Worm (Caenorhabditis elegans): ENCODE data around the gene aff-1.

The aff-1 gene

ce11 chrII:6913309-6913708 lies 49.8 kb upstream of the aff-1 start, which contains the start of gene cyn-10 (continued):
- TF ChIP-seq rpc-1 (optimal IDR thresholded peaks at IDR 0.05) (no peak), rpc-1 (tag; optimal IDR thresholded peaks at IDR 0.05) (no peak), nhr-179 (tag; optimal IDR thresholded peaks at IDR 0.05) (no peak), die-1 (tag; optimal IDR thresholded peaks at IDR 0.05) (no peak), F22D6.2 (tag; optimal IDR thresholded peaks at IDR 0.05) (peak; percentile 71), sea-2 (GFP tag; IDR thresholded peaks at IDR 0.05) (no peak), mcd-1 (GFP tag; IDR thresholded peaks at IDR 0.05) (peak; percentile 84), ztf-25 (GFP tag; IDR thresholded peaks at IDR 0.05) (no peak), akir-1 (GFP tag; optimal IDR thresholded peaks at IDR 0.05) (peak; percentile 20), chd-7 (tag; optimal IDR thresholded peaks at IDR 0.05) (no peak), nhr-27 (tag; optimal IDR thresholded peaks at IDR 0.05) (no peak), F52B5.7 (tag; optimal IDR thresholded peaks at IDR 0.05) (no peak), sptf-2 (GFP tag; optimal IDR thresholded peaks at IDR 0.05) (no peak), Y53G8AR.9 (GFP tag; conservative IDR thresholded peaks at IDR 0.05) (no peak; the same call in 1 of the 2 replicates), F49E8.2 (tag; optimal IDR thresholded peaks at IDR 0.05; ENCODE audit: insufficient read depth) (no peak), egl-44 (GFP tag; IDR thresholded peaks at IDR 0.05) (no peak), C17E4.6 (GFP tag; IDR thresholded peaks at IDR 0.05) (no peak; the same call in 1 of the 2 replicates), efl-1 (GFP tag; optimal IDR thresholded peaks at IDR 0.05) (peak; percentile 65), F55B11.4 (tag; optimal IDR thresholded peaks at IDR 0.05; ENCODE audit: borderline replicate concordance, insufficient read depth) (no peak), mxl-1 (tag; optimal IDR thresholded peaks at IDR 0.05) (no peak), madf-10 (tag; optimal IDR thresholded peaks at IDR 0.05) (peak; percentile 11), cebp-1 (GFP tag; IDR thresholded peaks at IDR 0.05) (no peak), cebp-1 (tag; optimal IDR thresholded peaks at IDR 0.05) (no peak), ceh-100 (GFP tag; IDR thresholded peaks at IDR 0.05) (peak; percentile 74), lsy-27 (tag; optimal IDR thresholded peaks at IDR 0.05; ENCODE audit: borderline replicate concordance, insufficient read depth) (no peak), aptf-2 (GFP tag; conservative IDR thresholded peaks at IDR 0.05) (no peak), rec-8 (tag; optimal IDR thresholded peaks at IDR 0.05) (peak; percentile 28 to 61), ztf-3 (GFP tag; optimal IDR thresholded peaks at IDR 0.05) (no peak), madf-8 (GFP tag; conservative IDR thresholded peaks at IDR 0.05) (peak; percentile 68), F10E7.11 (tag; optimal IDR thresholded peaks at IDR 0.05) (peak; percentile 56), snpc-1.3 (tag; optimal IDR thresholded peaks at IDR 0.05; ENCODE audit: insufficient read depth) (no peak), ets-4 (GFP tag; optimal IDR thresholded peaks at IDR 0.05) (no peak), let-607 (tag; optimal IDR thresholded peaks at IDR 0.05) (peak in 1 of 2 experiments; percentile 57), ceh-27 (GFP tag; optimal IDR thresholded peaks at IDR 0.05) (peak; percentile 85), snpc-3.4 (tag; optimal IDR thresholded peaks at IDR 0.05) (no peak), egrh-3 (GFP tag; IDR thresholded peaks at IDR 0.05) (no peak; the same call in 1 of the 2 replicates), somi-1 (GFP tag; optimal IDR thresholded peaks at IDR 0.05) (no peak), nfya-2 (GFP tag; IDR thresholded peaks at IDR 0.05) (no peak), ceh-79 (tag; optimal IDR thresholded peaks at IDR 0.05) (no peak), ccch-3 (GFP tag; optimal IDR thresholded peaks at IDR 0.05) (peak; percentile 69), lin-40 (tag; optimal IDR thresholded peaks at IDR 0.05) (peak; percentile 53), ztf-18 (tag; optimal IDR thresholded peaks at IDR 0.05) (no peak), ceh-58 (GFP tag; IDR thresholded peaks at IDR 0.05) (no peak), atf-7 (tag; optimal IDR thresholded peaks at IDR 0.05) (peak; percentile 21), T26A5.8 (tag; optimal IDR thresholded peaks at IDR 0.05) (no peak), lin-54 (GFP tag; optimal IDR thresholded peaks at IDR 0.05) (peak; percentile 94)
